Worm (Caenorhabditis elegans) whole organism, young adult: ENCODE data around the gene F13A7.11.
A peak's percentile ranks its signal among the peaks of the same experiment; 100 is the strongest.

ENCODE experiments used
- B0035.1 ChIP-seq: sonication (generic microtip); optimal IDR thresholded peaks from 2 replicates; lab custom pipeline; 2016; ENCODE audit warnings: missing genetic modification characterization, mild to moderate bottlenecking, missing compliant biosample characterization, missing genotype, missing genetic modification reagents
- B0336.3 ChIP-seq: fragments of 200-800 bp; sonication (Bioruptor generic); IDR thresholded peaks from 2 replicates; pipeline ENCODE4 v1.3.6; 2022; ENCODE audit warnings: missing genetic modification characterization, missing compliant biosample characterization
- F52B5.7 ChIP-seq: sonication (generic microtip); optimal IDR thresholded peaks from 2 replicates; lab custom pipeline; 2016; ENCODE audit warnings: mild to moderate bottlenecking, missing genetic modification characterization, missing compliant biosample characterization
- F55B11.4 ChIP-seq: sonication (generic microtip); optimal IDR thresholded peaks from 2 replicates; lab custom pipeline; 2016; ENCODE audit warnings: missing compliant biosample characterization, missing genetic modification characterization, borderline replicate concordance; ENCODE audit not compliant: insufficient read depth
- Y56A3A.18 ChIP-seq: fragments of 200-800 bp; sonication (Bioruptor generic); IDR thresholded peaks from 2 replicates; pipeline ENCODE4 v1.3.6; 2022; ENCODE audit warnings: missing genetic modification reagents, missing genetic modification characterization, missing compliant biosample characterization
- aptf-2 ChIP-seq: fragments of 200-800 bp; sonication (Bioruptor generic); conservative IDR thresholded peaks from 2 replicates; pipeline ENCODE4 v1.3.6; 2022; ENCODE audit warnings: missing genetic modification reagents, missing genetic modification characterization, missing compliant biosample characterization
- atf-7 ChIP-seq: sonication (generic microtip); optimal IDR thresholded peaks from 2 replicates; lab custom pipeline; 2017; ENCODE audit warnings: mild to moderate bottlenecking, missing genetic modification characterization, missing compliant biosample characterization
- athp-1 ChIP-seq: sonication (generic microtip); optimal IDR thresholded peaks from 2 replicates; lab custom pipeline; 2017; ENCODE audit warnings: mild to moderate bottlenecking, missing genetic modification characterization, missing compliant biosample characterization
- attf-5 ChIP-seq: fragments of 200-800 bp; sonication (Bioruptor generic); optimal IDR thresholded peaks from 2 replicates; lab custom pipeline; 2018; ENCODE audit warnings: mild to moderate bottlenecking, missing genetic modification characterization, missing compliant biosample characterization
- bed-2 ChIP-seq: fragments of 200-800 bp; sonication (Bioruptor generic); IDR thresholded peaks from 2 replicates; pipeline ENCODE4 v1.3.6; 2022; ENCODE audit warnings: missing genetic modification reagents, missing genetic modification characterization, missing compliant biosample characterization
- ceh-58 ChIP-seq: fragments of 200-800 bp; sonication (Bioruptor generic); IDR thresholded peaks from 2 replicates; pipeline ENCODE4 v1.3.6; 2022; ENCODE audit warnings: missing genetic modification characterization, missing compliant biosample characterization
- ceh-79 ChIP-seq: sonication (generic microtip); optimal IDR thresholded peaks from 2 replicates; lab custom pipeline; 2017; ENCODE audit warnings: mild to moderate bottlenecking, missing genetic modification characterization, missing compliant biosample characterization
- chd-7 ChIP-seq: sonication (generic microtip); optimal IDR thresholded peaks from 2 replicates; lab custom pipeline; 2016; ENCODE audit warnings: mild to moderate bottlenecking, missing genetic modification characterization, moderate library complexity, missing compliant biosample characterization
- dpff-1 ChIP-seq: sonication (generic microtip); optimal IDR thresholded peaks from 2 replicates; lab custom pipeline; 2017; ENCODE audit warnings: mild to moderate bottlenecking, missing genetic modification characterization, missing compliant biosample characterization
- dpl-1 ChIP-seq: fragments of 150-350 bp; optimal IDR thresholded peaks from 2 replicates; lab custom pipeline; 2014; ENCODE audit warnings: missing biosample characterization, missing genetic modification reagents, missing genetic modification characterization
- egl-44 ChIP-seq: fragments of 200-800 bp; sonication (Bioruptor generic); IDR thresholded peaks from 2 replicates; pipeline ENCODE4 v1.3.6; 2022; ENCODE audit warnings: missing genetic modification reagents, missing genetic modification characterization, missing compliant biosample characterization
- ekl-4 ChIP-seq: fragments of 200-800 bp; sonication (Bioruptor generic); IDR thresholded peaks from 2 replicates; pipeline ENCODE4 v1.3.6; 2022; ENCODE audit warnings: missing genetic modification reagents, missing genetic modification characterization, missing compliant biosample characterization
- hlh-26 ChIP-seq: fragments of 200-800 bp; sonication (Bioruptor generic); conservative IDR thresholded peaks from 2 replicates; pipeline ENCODE4 v1.3.6; 2022; ENCODE audit warnings: missing genetic modification reagents, missing genetic modification characterization, missing compliant biosample characterization
- hsf-1 ChIP-seq: fragments of 200-800 bp; sonication (Bioruptor generic); IDR thresholded peaks from 2 replicates; pipeline ENCODE4 v1.3.6; 2022; ENCODE audit warnings: missing genetic modification reagents, missing genetic modification characterization, missing compliant biosample characterization
- let-526 ChIP-seq: fragments of 200-800 bp; sonication (Bioruptor generic); IDR thresholded peaks from 2 replicates; pipeline ENCODE4 v1.3.6; 2022; ENCODE audit warnings: missing genetic modification reagents, missing genetic modification characterization, missing compliant biosample characterization
- lin-54 ChIP-seq: fragments of 200-800 bp; sonication (Bioruptor generic); optimal IDR thresholded peaks from 2 replicates; lab custom pipeline; 2018; ENCODE audit warnings: mild to moderate bottlenecking, missing genetic modification characterization, missing compliant biosample characterization
- lir-1 ChIP-seq: fragments of 200-800 bp; sonication (Bioruptor generic); conservative IDR thresholded peaks from 2 replicates; pipeline ENCODE4 v1.3.6; 2022; ENCODE audit warnings: missing genetic modification reagents, missing genetic modification characterization, missing compliant biosample characterization
- lsy-27 ChIP-seq: sonication (generic microtip); optimal IDR thresholded peaks from 2 replicates; lab custom pipeline; 2017; ENCODE audit warnings: missing genetic modification characterization, mild to moderate bottlenecking, missing compliant biosample characterization, antibody characterized with exemption, missing genotype, borderline replicate concordance; ENCODE audit not compliant: insufficient read depth
- mel-28 ChIP-seq: sonication (generic microtip); optimal IDR thresholded peaks from 2 replicates; lab custom pipeline; 2016; ENCODE audit warnings: borderline replicate concordance, mild to moderate bottlenecking, missing genetic modification characterization, missing compliant biosample characterization
- nfyb-1 ChIP-seq: fragments of 200-800 bp; sonication (Bioruptor generic); IDR thresholded peaks from 2 replicates; pipeline ENCODE4 v1.3.6; 2022; ENCODE audit warnings: missing genetic modification reagents, missing genetic modification characterization, missing compliant biosample characterization
- nhr-80 ChIP-seq: sonication (generic microtip); optimal IDR thresholded peaks from 2 replicates; lab custom pipeline; 2016; ENCODE audit warnings: missing genetic modification characterization, missing compliant biosample characterization
- nhr-90 ChIP-seq: sonication (generic microtip); optimal IDR thresholded peaks from 2 replicates; lab custom pipeline; 2016; ENCODE audit warnings: missing genotype, mild to moderate bottlenecking, missing genetic modification characterization, missing compliant biosample characterization
- rec-8 ChIP-seq, 2 experiments: sonication (generic microtip); optimal IDR thresholded peaks; 2 replicates each; lab custom pipeline; 2016; ENCODE audit warnings: mild to moderate bottlenecking in 2 of 2, missing genetic modification characterization in 2 of 2, missing genetic modification reagents in 2 of 2, missing genotype in 2 of 2, missing biosample characterization in 1 of 2, missing compliant biosample characterization in 1 of 2, moderate library complexity in 1 of 2
- sea-2 ChIP-seq: fragments of 200-800 bp; sonication (Bioruptor generic); IDR thresholded peaks from 2 replicates; pipeline ENCODE4 v1.3.6; 2022; ENCODE audit warnings: missing genetic modification characterization, missing compliant biosample characterization
- snpc-3.4 ChIP-seq: sonication (generic microtip); optimal IDR thresholded peaks from 2 replicates; lab custom pipeline; 2017; ENCODE audit warnings: missing genetic modification characterization, mild to moderate bottlenecking, missing compliant biosample characterization, antibody characterized with exemption, moderate library complexity, missing genotype, missing genetic modification reagents
- zfh-2 ChIP-seq: fragments of 200-800 bp; sonication (Bioruptor generic); conservative IDR thresholded peaks from 2 replicates; pipeline ENCODE4 v1.3.6; 2022; ENCODE audit warnings: missing genetic modification reagents, missing genetic modification characterization, missing compliant biosample characterization
- zim-3 ChIP-seq: sonication (generic microtip); optimal IDR thresholded peaks from 2 replicates; lab custom pipeline; 2017; ENCODE audit warnings: mild to moderate bottlenecking, missing genetic modification characterization, moderate library complexity, missing compliant biosample characterization
- ztf-3 ChIP-seq: fragments of 200-800 bp; sonication (Bioruptor generic); optimal IDR thresholded peaks from 2 replicates; lab custom pipeline; 2018; ENCODE audit warnings: mild to moderate bottlenecking, missing genetic modification characterization, missing compliant biosample characterization

The F13A7.11 gene

ce11 chrV:16401519-16401918 lies 6.4 kb upstream of the F13A7.11 start, which contains the start of gene F13A7.14 (continued):
- TF ChIP-seq hlh-26 (GFP tag; lab: Robert Waterston, UW) (no peak), ztf-3 (no peak), aptf-2 (GFP tag; lab: Robert Waterston, UW) (peak; percentile 72; the same call in 1 of the 2 replicates), B0336.3 (GFP tag; lab: Robert Waterston, UW) (0 out of 2 replicates have a peak, but pooled peaks have one; percentile 29), zim-3 (tag; lab: Kevin White, UChicago) (no peak), bed-2 (GFP tag; lab: Robert Waterston, UW) (peak; percentile 89), nhr-90 (no peak), dpff-1 (tag; lab: Kevin White, UChicago) (no peak), lin-54 (GFP tag; lab: Kevin White, UChicago) (peak; percentile 89), F55B11.4 (no peak), snpc-3.4 (tag; lab: Kevin White, UChicago) (peak; percentile 31), lir-1 (GFP tag; lab: Robert Waterston, UW) (peak; percentile 60), dpl-1 (peak; percentile 84), B0035.1 (no peak), ekl-4 (no peak), chd-7 (tag; lab: Kevin White, UChicago) (peak; percentile 47), attf-5 (GFP tag; lab: Kevin White, UChicago) (no peak)

- TF ChIP-seq zfh-2 (GFP tag; lab: Robert Waterston, UW) (no peak), Y56A3A.18 (no peak), ekl-4 (no peak), nfyb-1 (GFP tag; lab: Robert Waterston, UW) (no peak), F52B5.7 (tag; lab: Kevin White, UChicago) (no peak), athp-1 (tag; lab: Kevin White, UChicago) (no peak)
- TF ChIP-seq, all 124 proteins: peak for 0
Observed at ce11 chrV:16399388-16399787, 4.3 kb upstream of the F13A7.11 start, which contains the start of gene sre-36. TSS of gene sre-36 (plus strand) at chrV:16399688.

ce11 chrV:16395739-16396138 lies 635 bp upstream of the F13A7.11 start, which contains the start of gene F13A7.12:
TSS of gene F13A7.12 (plus strand) at chrV:16396039.
- TF ChIP-seq ceh-79 (tag; lab: Kevin White, UChicago) = no peak
- no peak for TF ChIP-seq mel-28 (tag; lab: Kevin White, UChicago)
- no peak for TF ChIP-seq rec-8 (tag; optimal IDR thresholded peaks at IDR 0.05; lab: Kevin White, UChicago)

- TF ChIP-seq egl-44 (GFP tag; lab: Robert Waterston, UW) (no peak), lsy-27 (tag; lab: Kevin White, UChicago) (no peak), sea-2 (no peak), atf-7 (no peak), ceh-58 (GFP tag; lab: Robert Waterston, UW) (no peak), hsf-1 (no peak)
- TF ChIP-seq, all 124 proteins: peak for 0
Observed at ce11 chrV:16393728-16394127, 1.4 kb downstream of the F13A7.11 start, which contains the start of gene srd-63. TSS of gene srd-63 (minus strand) at chrV:16393828.

ce11 chrV:16390655-16391054 lies 4.4 kb downstream of the F13A7.11 start, which contains the start of gene gst-44:
TSS of gene gst-44 (plus strand) at chrV:16390891.
- TF ChIP-seq nhr-80 (tag; lab: Kevin White, UChicago) (peak; percentile 62), let-526 (GFP tag; lab: Robert Waterston, UW) (no peak)
- TF ChIP-seq, all 124 proteins: peak for 1
